Worm (Caenorhabditis elegans): ENCODE data around the gene W09G12.6.

- TF ChIP-seq nhr-28 (tag; optimal IDR thresholded peaks at IDR 0.05) (no peak), mxl-2 (GFP tag; conservative IDR thresholded peaks at IDR 0.05) (no peak), ceh-82 (tag; optimal IDR thresholded peaks at IDR 0.05) (no peak), zag-1 (tag; optimal IDR thresholded peaks at IDR 0.05) (no peak), vab-7 (GFP tag; IDR thresholded peaks at IDR 0.05) (no peak)
These were observed 38.9 kb upstream of the W09G12.6 start, which contains the start of gene spl-3 for ce11 chrIV:1192765-1193164.

Measured in whole organism, L4 larva.